Worm (Caenorhabditis elegans): ENCODE data around the gene tsen-34.
A peak's percentile ranks its signal among the peaks of the same experiment; 100 is the strongest.

Gene tsen-34

ce11 chrIV:4164392-4164791, 13.9 kb upstream of the tsen-34 start, which contains the start of gene scrm-8:
Gene scrm-8, plus strand, starts transcription at chrIV:4164692.
- TF ChIP-seq lin-13 (GFP tag; optimal IDR thresholded peaks at IDR 0.05) (no peak), unc-62 (GFP tag; optimal IDR thresholded peaks at IDR 0.05) (no peak), nhr-19 (GFP tag; conservative IDR thresholded peaks at IDR 0.05) (no peak), xbp-1 (tag; optimal IDR thresholded peaks at IDR 0.05) (no peak), snpc-4 (tag; optimal IDR thresholded peaks at IDR 0.05) (no peak), nhr-77 (tag; optimal IDR thresholded peaks at IDR 0.05) (no peak), alr-1 (tag; optimal IDR thresholded peaks at IDR 0.05; ENCODE audit: borderline replicate concordance) (no peak), hlh-4 (tag; optimal IDR thresholded peaks at IDR 0.05) (no peak), lir-3 (tag; optimal IDR thresholded peaks at IDR 0.05; ENCODE audit: poor library complexity) (no peak), ceh-8 (GFP tag; optimal IDR thresholded peaks at IDR 0.05) (no peak), dsc-1 (tag; optimal IDR thresholded peaks at IDR 0.05) (no peak)

ce11 chrIV:4167296-4167695, 11.0 kb upstream of the tsen-34 start:
- TF ChIP-seq ztf-4 (tag; optimal IDR thresholded peaks at IDR 0.05) (no peak), nhr-77 (tag; optimal IDR thresholded peaks at IDR 0.05) (no peak), zip-4 (GFP tag; optimal IDR thresholded peaks at IDR 0.05) (no peak), unc-86 (tag; optimal IDR thresholded peaks at IDR 0.05) (no peak), ceh-8 (GFP tag; optimal IDR thresholded peaks at IDR 0.05) (no peak), elt-3 (tag; optimal IDR thresholded peaks at IDR 0.05) (no peak), pqm-1 (tag; optimal IDR thresholded peaks at IDR 0.05) (no peak), snu-23 (GFP tag; optimal IDR thresholded peaks at IDR 0.05) (no peak), Y116A8C.19 (tag; optimal IDR thresholded peaks at IDR 0.05; ENCODE audit: borderline replicate concordance) (no peak), ceh-63 (GFP tag; optimal IDR thresholded peaks at IDR 0.05) (no peak), egl-13 (tag; optimal IDR thresholded peaks at IDR 0.05) (no peak), unc-62 (GFP tag; optimal IDR thresholded peaks at IDR 0.05) (no peak), ceh-90 (tag; optimal IDR thresholded peaks at IDR 0.05) (no peak), nhr-47 (tag; optimal IDR thresholded peaks at IDR 0.05) (no peak), egl-27 (tag; optimal IDR thresholded peaks at IDR 0.05) (no peak), unc-30 (tag; optimal IDR thresholded peaks at IDR 0.05) (no peak), ces-1 (GFP tag; optimal IDR thresholded peaks at IDR 0.05) (no peak), nhr-19 (GFP tag; conservative IDR thresholded peaks at IDR 0.05) (no peak)

- peak; percentile 69 for TF ChIP-seq nhr-71 (tag; optimal IDR thresholded peaks at IDR 0.05)
- no peak for TF ChIP-seq unc-98 (GFP tag; IDR thresholded peaks at IDR 0.05)
- no peak for TF ChIP-seq nhr-12 (tag; optimal IDR thresholded peaks at IDR 0.05)
- TF ChIP-seq nhr-20 (tag; optimal IDR thresholded peaks at IDR 0.05) = peak; percentile 27
- peak; percentile 28 for TF ChIP-seq snpc-4 (tag; optimal IDR thresholded peaks at IDR 0.05)
- TF ChIP-seq fkh-4 (tag; optimal IDR thresholded peaks at IDR 0.05; ENCODE audit: borderline replicate concordance) = peak; percentile 21
- TF ChIP-seq mep-1 (tag; optimal IDR thresholded peaks at IDR 0.05) = peak; percentile 73
- peak; percentile 59 for TF ChIP-seq xbp-1 (tag; optimal IDR thresholded peaks at IDR 0.05)
- peak; percentile 46 to 75 (median 56) for TF ChIP-seq dpl-1 (GFP tag; optimal IDR thresholded peaks at IDR 0.05)
- TF ChIP-seq lin-15B (tag; optimal IDR thresholded peaks at IDR 0.05) = peak; percentile 73
- peak; percentile 61 for TF ChIP-seq irx-1 (tag; optimal IDR thresholded peaks at IDR 0.05)
- TF ChIP-seq nhr-85 (tag) = peak; percentile 84
- TF ChIP-seq isw-1 (GFP tag; IDR thresholded peaks at IDR 0.05) = peak; percentile 29
- TF ChIP-seq ceh-8 (GFP tag; optimal IDR thresholded peaks at IDR 0.05) = no peak
- peak; percentile 60 for TF ChIP-seq tbx-2 (tag; optimal IDR thresholded peaks at IDR 0.05)
- TF ChIP-seq unc-130 (tag; optimal IDR thresholded peaks at IDR 0.05) = peak; percentile 22
- TF ChIP-seq sox-4 (tag; optimal IDR thresholded peaks at IDR 0.05) = peak; percentile 27
- TF ChIP-seq C16A3.4 (tag; optimal IDR thresholded peaks at IDR 0.05) = peak; percentile 28
- TF ChIP-seq ceh-63 (GFP tag; optimal IDR thresholded peaks at IDR 0.05) = no peak
- no peak for TF ChIP-seq zip-4 (GFP tag; optimal IDR thresholded peaks at IDR 0.05)
- peak; percentile 66 for TF ChIP-seq nhr-47 (tag; optimal IDR thresholded peaks at IDR 0.05)
- peak; percentile 52 for TF ChIP-seq F16B12.6 (tag; optimal IDR thresholded peaks at IDR 0.05)
- peak; percentile 88 for TF ChIP-seq rnt-1 (tag; optimal IDR thresholded peaks at IDR 0.05)
- TF ChIP-seq unc-86 (tag; optimal IDR thresholded peaks at IDR 0.05) = no peak
- no peak for TF ChIP-seq nhr-237 (tag; optimal IDR thresholded peaks at IDR 0.05)
- TF ChIP-seq egl-13 (tag; optimal IDR thresholded peaks at IDR 0.05) = peak; percentile 18
- peak; percentile 1 for TF ChIP-seq fkh-10 (GFP tag; optimal IDR thresholded peaks at IDR 0.05)
- no peak for TF ChIP-seq nhr-77 (tag; optimal IDR thresholded peaks at IDR 0.05)
- TF ChIP-seq lsy-2 (tag; optimal IDR thresholded peaks at IDR 0.05) = peak; percentile 76 to 79
- TF ChIP-seq vab-15 (tag; optimal IDR thresholded peaks at IDR 0.05) = no peak
- peak; percentile 16 for TF ChIP-seq C04F5.9 (tag; optimal IDR thresholded peaks at IDR 0.05)
- TF ChIP-seq jun-1 (tag; optimal IDR thresholded peaks at IDR 0.05) = no peak
Measured at ce11 chrIV:4171531-4172163, 6.6 kb upstream of the tsen-34 start, which contains the start of the genes K08D10.13 and rnp-2. Gene K08D10.13, minus strand, starts transcription at chrIV:4171581. Gene rnp-2, plus strand, starts transcription at chrIV:4172076.

All from whole organism, L1 larva.